Worm (Caenorhabditis elegans): ENCODE measurements around the gene C36E8.4.
A peak's percentile ranks its signal among the peaks of the same experiment; 100 is the strongest.

DNA sequence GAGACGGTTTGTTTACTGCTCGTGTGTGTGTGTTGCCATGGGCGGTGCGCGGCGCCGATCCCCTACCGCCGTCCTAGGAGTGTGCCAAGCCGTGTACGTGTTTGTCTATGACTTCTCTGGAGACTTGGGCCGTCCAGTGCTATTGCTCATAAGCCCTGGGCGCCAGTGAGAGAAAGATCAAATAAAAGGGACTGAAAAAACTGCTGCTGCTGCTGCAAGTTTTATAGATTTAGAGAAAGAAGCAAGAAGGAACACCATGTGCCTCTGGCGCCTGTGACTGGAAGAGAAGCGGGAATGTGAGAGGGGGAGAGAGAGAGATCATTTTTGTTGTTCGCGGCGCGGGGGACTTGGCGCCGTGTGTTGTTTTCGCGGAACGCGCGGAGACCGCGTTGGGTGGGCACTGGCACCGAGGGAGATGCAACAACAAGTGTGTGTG is 28.1 kb upstream of the C36E8.4 start:
- TF ChIP-seq aha-1 (tag) = peak; percentile 70
- TF ChIP-seq egl-27 (tag; optimal IDR thresholded peaks at IDR 0.05) = no peak
- TF ChIP-seq nhr-76 (tag; optimal IDR thresholded peaks at IDR 0.05) = no peak
- no peak for TF ChIP-seq unc-39 (tag; optimal IDR thresholded peaks at IDR 0.05)
- TF ChIP-seq unc-130 (GFP tag; optimal IDR thresholded peaks at IDR 0.05) = no peak

Measured in whole organism, L4 larva.